Fruit fly (Drosophila melanogaster): ENCODE results near the gene Rfx.
"Not testable (repeated sequence)": the region's sequence is repeated elsewhere in the genome, so short reads cannot be mapped to it uniquely, and the experiment has no call there.

dm6 chr3R:10380979-10381378 lies 3.1 kb upstream of the Rfx start:
- TF ChIP-seq GATAd, OdsH (GFP tag; optimal IDR thresholded peaks at IDR 0.05): not testable (repeated sequence)

All from whole organism, wandering third instar larva.